Worm (Caenorhabditis elegans): Measurements from ENCODE around the gene exh-1.

DNA sequence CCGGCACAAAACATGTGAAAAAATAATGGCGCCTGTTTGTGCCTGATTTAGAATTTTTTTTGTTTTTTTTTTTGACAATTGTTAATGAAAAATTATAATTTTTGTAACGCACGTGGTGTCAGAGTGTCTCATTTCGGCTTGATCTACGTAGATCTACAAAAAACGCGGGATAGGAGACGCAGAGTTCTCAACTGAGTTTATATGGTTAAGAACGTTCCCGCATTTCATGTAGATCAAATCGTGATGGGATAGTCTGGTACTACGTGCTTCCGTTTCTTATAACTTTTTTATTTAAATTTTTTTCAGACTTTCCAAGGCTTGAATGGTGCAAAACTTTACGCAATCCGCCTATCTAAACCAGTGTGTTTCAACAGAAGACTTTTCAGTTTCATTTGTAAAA lies 28.1 kb upstream of the exh-1 start, which contains the start of gene tat-6:
- TF ChIP-seq flt-1 (GFP tag; IDR thresholded peaks at IDR 0.05), result no peak
- TF ChIP-seq med-1 (GFP tag; optimal IDR thresholded peaks at IDR 0.05; ENCODE audit: insufficient read depth), result no peak

All from whole organism, midembryonic.